Worm (Caenorhabditis elegans) whole organism, L4 larva: Measurements from ENCODE around the gene T01E8.1.

Experiments
- F49E8.2 ChIP-seq: sonication (generic microtip); optimal IDR thresholded peaks from 2 replicates; lab custom pipeline; 2016; ENCODE audit warnings: missing compliant biosample characterization, mild to moderate bottlenecking, missing genetic modification characterization, borderline replicate concordance
- R02D3.7 ChIP-seq: fragments of 150-350 bp; sonication (generic microtip); optimal IDR thresholded peaks from 3 replicates; lab custom pipeline; 2014; ENCODE audit warnings: missing biosample characterization, missing genetic modification characterization
- T26A8.4 ChIP-seq: fragments of 200-800 bp; sonication (Bioruptor generic); IDR thresholded peaks from 2 replicates; pipeline ENCODE4 v1.3.6; 2022; ENCODE audit warnings: missing genetic modification characterization, missing compliant biosample characterization
- Y48G9A.11 ChIP-seq: fragments of 200-800 bp; sonication (Bioruptor generic); IDR thresholded peaks from 2 replicates; pipeline ENCODE4 v1.3.6; 2022; ENCODE audit warnings: missing genetic modification reagents, missing genetic modification characterization, missing compliant biosample characterization
- Y5F2A.4 ChIP-seq: fragments of 200-800 bp; sonication (Bioruptor generic); optimal IDR thresholded peaks from 2 replicates; lab custom pipeline; 2018; ENCODE audit warnings: mild to moderate bottlenecking, missing genetic modification characterization, missing compliant biosample characterization
- ZK546.5 ChIP-seq, 2 experiments: sonication (generic microtip); optimal IDR thresholded peaks; 2 replicates each; lab custom pipeline; 2017; ENCODE audit warnings: missing biosample characterization in 2 of 2, missing genetic modification characterization in 2 of 2
- aha-1 ChIP-seq: fragments of 150-350 bp; peaks from one replicate; lab custom pipeline; 2014; ENCODE audit warnings: missing biosample characterization, missing genetic modification characterization
- ceh-32 ChIP-seq: sonication (generic microtip); optimal IDR thresholded peaks from 2 replicates; lab custom pipeline; 2016; ENCODE audit warnings: mild to moderate bottlenecking, missing genetic modification characterization, missing compliant biosample characterization; ENCODE audit not compliant: poor library complexity
- ceh-44 ChIP-seq: fragments of 200-800 bp; sonication (Bioruptor generic); IDR thresholded peaks from 2 replicates; pipeline ENCODE4 v1.3.6; 2022; ENCODE audit warnings: missing genetic modification reagents, missing genetic modification characterization, missing compliant biosample characterization
- ceh-82 ChIP-seq: sonication (generic microtip); optimal IDR thresholded peaks from 2 replicates; lab custom pipeline; 2017; ENCODE audit warnings: missing biosample characterization, missing genetic modification characterization
- ces-1 ChIP-seq: fragments of 150-350 bp; sonication (generic microtip); optimal IDR thresholded peaks from 4 replicates; lab custom pipeline; 2014; ENCODE audit warnings: missing biosample characterization, missing genetic modification reagents, missing genetic modification characterization
- daf-19 ChIP-seq: fragments of 200-800 bp; sonication (Bioruptor generic); conservative IDR thresholded peaks from 2 replicates; pipeline ENCODE4 v1.3.6; 2022; ENCODE audit warnings: missing genetic modification characterization, missing compliant biosample characterization
- dmd-6 ChIP-seq: fragments of 200-800 bp; sonication (Bioruptor generic); IDR thresholded peaks from 2 replicates; pipeline ENCODE4 v1.3.6; 2022; ENCODE audit warnings: missing genetic modification reagents, missing genetic modification characterization, missing compliant biosample characterization
- dmd-9 ChIP-seq: fragments of 200-800 bp; sonication (Bioruptor generic); IDR thresholded peaks from 2 replicates; pipeline ENCODE4 v1.3.6; 2022; ENCODE audit warnings: missing genetic modification reagents, missing genetic modification characterization, missing compliant biosample characterization
- dpl-1 ChIP-seq: fragments of 150-350 bp; optimal IDR thresholded peaks from 2 replicates; lab custom pipeline; 2014; ENCODE audit warnings: missing biosample characterization, missing genetic modification reagents, missing genetic modification characterization
- egl-43 ChIP-seq: fragments of 200-800 bp; sonication (Bioruptor generic); IDR thresholded peaks from 2 replicates; pipeline ENCODE4 v1.3.6; 2022; ENCODE audit warnings: missing genetic modification reagents, missing genetic modification characterization, missing compliant biosample characterization
- fkh-10 ChIP-seq: fragments of 150-350 bp; optimal IDR thresholded peaks from 2 replicates; lab custom pipeline; 2014; ENCODE audit warnings: missing biosample characterization, missing genetic modification reagents, missing genetic modification characterization
- fos-1 ChIP-seq: fragments of 150-350 bp; optimal IDR thresholded peaks from 2 replicates; lab custom pipeline; 2014; ENCODE audit warnings: missing biosample characterization, missing genetic modification characterization
- gei-8 ChIP-seq: fragments of 200-800 bp; sonication (Bioruptor generic); optimal IDR thresholded peaks from 2 replicates; lab custom pipeline; 2018; ENCODE audit warnings: mild to moderate bottlenecking, missing genetic modification characterization, missing compliant biosample characterization
- hif-1 ChIP-seq, 2 experiments: sonication (generic microtip); optimal IDR thresholded peaks; 2 replicates each; lab custom pipeline; 2016 to 2017; ENCODE audit warnings: missing compliant biosample characterization in 2 of 2, missing genetic modification characterization in 2 of 2, missing genetic modification reagents in 2 of 2, missing genotype in 2 of 2, mild to moderate bottlenecking in 1 of 2
- lin-38 ChIP-seq: fragments of 200-800 bp; sonication (Bioruptor generic); IDR thresholded peaks from 2 replicates; pipeline ENCODE4 v1.3.6; 2022; ENCODE audit warnings: missing genetic modification reagents, missing genetic modification characterization, missing compliant biosample characterization
- madf-5 ChIP-seq, 2 experiments: fragments of 200-800 bp; sonication (Bioruptor generic); IDR thresholded peaks; 2 replicates each; pipeline ENCODE4 v1.3.6; 2022; ENCODE audit warnings: missing compliant biosample characterization in 2 of 2, missing genetic modification characterization in 2 of 2
- mdl-1 ChIP-seq, 2 experiments: fragments of 150-350 bp in 1 of 2; sonication (generic microtip) in 1 of 2; optimal IDR thresholded peaks; 2 replicates each; lab custom pipeline; 2014 to 2017; ENCODE audit warnings: missing biosample characterization in 2 of 2, missing genetic modification characterization in 2 of 2
- mep-1 ChIP-seq: fragments of 150-350 bp; sonication (generic microtip); optimal IDR thresholded peaks from 3 replicates; lab custom pipeline; 2014; ENCODE audit warnings: missing biosample characterization, missing genetic modification characterization
- nhr-28 ChIP-seq: fragments of 150-350 bp; optimal IDR thresholded peaks from 2 replicates; lab custom pipeline; 2014; ENCODE audit warnings: missing biosample characterization, missing genetic modification characterization
- nhr-41 ChIP-seq: fragments of 200-800 bp; sonication (Bioruptor generic); IDR thresholded peaks from 2 replicates; pipeline ENCODE4 v1.3.6; 2022; ENCODE audit warnings: missing genetic modification reagents, missing genetic modification characterization, missing compliant biosample characterization
- nhr-6 ChIP-seq: fragments of 150-350 bp; optimal IDR thresholded peaks from 2 replicates; lab custom pipeline; 2014; ENCODE audit warnings: missing biosample characterization, missing genetic modification characterization
- nhr-76 ChIP-seq: fragments of 150-350 bp; optimal IDR thresholded peaks from 2 replicates; lab custom pipeline; 2014; ENCODE audit warnings: missing biosample characterization, missing genetic modification characterization
- pha-4 ChIP-seq, 2 experiments: fragments of 150-350 bp in 1 of 2; fragments of 200-800 bp in 1 of 2; sonication (Bioruptor generic) in 1 of 2; IDR thresholded peaks in 1 of 2; optimal IDR thresholded peaks in 1 of 2; 2 replicates each; pipeline versions ENCODE4 v1.3.6 to Lab custom; 2014 to 2022; ENCODE audit warnings: missing genetic modification characterization in 2 of 2, missing genetic modification reagents in 2 of 2, missing biosample characterization in 1 of 2, missing compliant biosample characterization in 1 of 2
- rbr-2 ChIP-seq: sonication (generic microtip); optimal IDR thresholded peaks from 2 replicates; lab custom pipeline; 2016; ENCODE audit warnings: missing genotype, missing genetic modification characterization, missing compliant biosample characterization
- tag-97 ChIP-seq: fragments of 200-800 bp; sonication (Bioruptor generic); IDR thresholded peaks from 2 replicates; pipeline ENCODE4 v1.3.6; 2022; ENCODE audit warnings: missing genetic modification characterization, missing compliant biosample characterization
- unc-62 ChIP-seq, 3 experiments: fragments of 150-350 bp in 1 of 3; sonication (generic microtip); optimal IDR thresholded peaks in 2 of 3; peaks in 1 of 3; 1 replicate in 1 of 3; 2 replicates in 2 of 3; lab custom pipeline; 2014 to 2017; ENCODE audit warnings: missing biosample characterization in 3 of 3, missing genetic modification characterization in 3 of 3, missing genetic modification reagents in 3 of 3, missing genotype in 1 of 3
- zfp-2 ChIP-seq: sonication (generic microtip); optimal IDR thresholded peaks from 2 replicates; lab custom pipeline; 2016; ENCODE audit warnings: mild to moderate bottlenecking, missing genetic modification characterization, missing compliant biosample characterization
- zfp-3 ChIP-seq: fragments of 200-800 bp; sonication (Bioruptor generic); conservative IDR thresholded peaks from 2 replicates; pipeline ENCODE4 v1.3.6; 2022; ENCODE audit warnings: missing genetic modification reagents, missing genetic modification characterization, missing compliant biosample characterization
- zip-11 ChIP-seq: fragments of 200-800 bp; sonication (Bioruptor generic); IDR thresholded peaks from 2 replicates; pipeline ENCODE4 v1.3.6; 2022; ENCODE audit warnings: missing genetic modification characterization, missing compliant biosample characterization

Gene T01E8.1

DNA sequence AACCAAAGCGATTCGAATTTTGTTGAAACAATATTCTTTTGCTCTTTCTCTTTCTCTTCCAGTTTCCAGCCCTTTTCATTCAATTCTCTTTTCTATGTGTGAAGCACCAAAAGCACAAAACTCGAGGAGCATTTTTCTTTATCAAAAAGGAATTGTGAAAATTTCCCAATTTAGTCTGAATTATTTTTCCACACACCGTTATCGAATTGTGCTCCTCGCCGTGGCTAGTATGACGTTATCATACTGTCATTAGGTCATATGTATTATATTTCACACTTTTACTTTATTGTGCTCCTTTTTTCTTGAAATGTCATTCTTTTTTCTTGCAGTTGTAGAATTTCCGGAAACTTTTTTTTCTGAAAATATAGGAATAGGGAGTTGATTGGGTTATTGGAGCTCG lies 15.1 kb downstream of the T01E8.1 start (continued):
- TF ChIP-seq dmd-6 (peak; percentile 69), nhr-76 (tag; lab: Kevin White, UChicago) (no peak), Y48G9A.11 (GFP tag; lab: Robert Waterston, UW) (no peak), nhr-28 (tag; lab: Kevin White, UChicago) (peak; percentile 87), fos-1 (no peak), mdl-1 (tag; optimal IDR thresholded peaks at IDR 0.05; lab: Kevin White, UChicago) (no peak), pha-4 (GFP tag; IDR thresholded peaks at IDR 0.05; lab: Robert Waterston, UW) (no peak), pha-4 (tag; optimal IDR thresholded peaks at IDR 0.05; lab: Kevin White, UChicago) (no peak), aha-1 (tag; lab: Kevin White, UChicago) (no peak), rbr-2 (tag; lab: Kevin White, UChicago) (no peak), nhr-6 (tag; lab: Kevin White, UChicago) (no peak), ceh-32 (no peak), tag-97 (no peak), gei-8 (GFP tag; lab: Kevin White, UChicago) (no peak), zfp-3 (GFP tag; lab: Robert Waterston, UW) (no peak), lin-38 (GFP tag; lab: Robert Waterston, UW) (no peak), mep-1 (tag; lab: Kevin White, UChicago) (no peak), T26A8.4 (GFP tag; lab: Robert Waterston, UW) (no peak), dpl-1 (GFP tag; lab: Kevin White, UChicago) (no peak), R02D3.7 (tag; lab: Kevin White, UChicago) (no peak), ceh-82 (tag; lab: Kevin White, UChicago) (no peak), ceh-44 (no peak)

ce11 chrII:10222577-10222976 lies 16.1 kb downstream of the T01E8.1 start, which contains the start of gene plc-3:
TSS of gene plc-3 (plus strand) at chrII:10222877.
- TF ChIP-seq F49E8.2 (tag; lab: Kevin White, UChicago) = no peak
- no peak for TF ChIP-seq dmd-9 (GFP tag; lab: Robert Waterston, UW)
- no peak for TF ChIP-seq fos-1
- TF ChIP-seq madf-5 (GFP tag; IDR thresholded peaks at IDR 0.05; lab: Robert Waterston, UW) = no peak
- TF ChIP-seq fkh-10 (GFP tag; lab: Kevin White, UChicago) = no peak
- no peak for TF ChIP-seq pha-4 (GFP tag; IDR thresholded peaks at IDR 0.05; lab: Robert Waterston, UW)
- TF ChIP-seq pha-4 (tag; optimal IDR thresholded peaks at IDR 0.05; lab: Kevin White, UChicago) = no peak
- no peak for TF ChIP-seq daf-19 (GFP tag; lab: Robert Waterston, UW)

DNA sequence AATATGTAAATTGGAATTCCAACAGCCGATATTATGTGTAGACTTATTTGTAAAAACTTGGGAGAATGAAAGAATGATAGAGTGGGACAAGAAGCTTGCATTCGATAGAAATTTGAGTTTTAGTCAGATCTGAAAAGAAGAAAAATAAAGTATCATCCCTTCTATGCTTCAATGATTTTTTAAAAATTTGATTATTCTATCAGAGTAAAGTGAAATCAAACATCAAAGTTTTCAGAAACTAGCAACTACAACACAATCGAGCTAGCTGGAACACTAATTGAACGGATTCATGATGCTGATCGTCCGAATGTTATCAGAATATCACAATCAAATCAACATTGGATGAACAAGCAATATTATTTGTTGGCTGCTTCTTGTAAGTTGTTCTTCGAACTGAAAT lies 20.5 kb downstream of the T01E8.1 start, which contains the start of gene srh-135:
Gene srh-135 (minus strand): TSS at position 101 of the 400 bp plus-strand sequence.
- TF ChIP-seq unc-62 (GFP tag; optimal IDR thresholded peaks at IDR 0.05 in 1 of 2; lab: Kevin White, UChicago) (peak in 1 of 2 experiments; percentile 54), unc-62 (tag; optimal IDR thresholded peaks at IDR 0.05; lab: Kevin White, UChicago) (no peak), dpl-1 (GFP tag; lab: Kevin White, UChicago) (no peak)

ce11 chrII:10230972-10231371 lies 24.4 kb downstream of the T01E8.1 start, which contains the start of gene T01E8.8:
TSS of gene T01E8.8 (plus strand) at chrII:10231272.
- TF ChIP-seq egl-43 (GFP tag; lab: Robert Waterston, UW) (no peak), aha-1 (tag; lab: Kevin White, UChicago) (peak; percentile 50), ces-1 (GFP tag; lab: Kevin White, UChicago) (no peak), ZK546.5 (tag; optimal IDR thresholded peaks at IDR 0.05; lab: Kevin White, UChicago) (no peak), Y5F2A.4 (no peak), nhr-41 (GFP tag; lab: Robert Waterston, UW) (no peak), hif-1 (tag; optimal IDR thresholded peaks at IDR 0.05; lab: Kevin White, UChicago) (no peak), zfp-2 (no peak), zip-11 (GFP tag; lab: Robert Waterston, UW) (no peak)
